Worm (Caenorhabditis elegans) whole organism, L2 larva: Measurements from ENCODE around the gene R13A1.10.

Experiments
- R02D3.7 ChIP-seq: fragments of 150-350 bp; optimal IDR thresholded peaks from 2 replicates; lab custom pipeline; 2014; ENCODE audit warnings: missing biosample characterization, missing genetic modification characterization
- aly-2 ChIP-seq: fragments of 150-350 bp; optimal IDR thresholded peaks from 2 replicates; lab custom pipeline; 2014; ENCODE audit warnings: missing biosample characterization, missing genetic modification characterization
- ama-1 ChIP-seq: fragments of 150-350 bp; optimal IDR thresholded peaks from 2 replicates; lab custom pipeline; 2018; ENCODE audit warnings: inconsistent platforms
- ceh-16 ChIP-seq: fragments of 150-350 bp; optimal IDR thresholded peaks from 2 replicates; lab custom pipeline; 2014; ENCODE audit warnings: missing biosample characterization, missing genetic modification characterization
- ceh-82 ChIP-seq: fragments of 150-350 bp; optimal IDR thresholded peaks from 2 replicates; lab custom pipeline; 2014; ENCODE audit warnings: missing biosample characterization, missing genetic modification characterization
- elt-1 ChIP-seq: fragments of 150-350 bp; optimal IDR thresholded peaks from 2 replicates; lab custom pipeline; 2014; ENCODE audit warnings: missing biosample characterization, missing genetic modification characterization
- fos-1 ChIP-seq: fragments of 150-350 bp; optimal IDR thresholded peaks from 2 replicates; lab custom pipeline; 2014; ENCODE audit warnings: missing biosample characterization, missing genetic modification characterization
- lsy-2 ChIP-seq, 2 experiments: fragments of 150-350 bp in 1 of 2; sonication (generic microtip) in 1 of 2; optimal IDR thresholded peaks; 2 replicates each; lab custom pipeline; 2014 to 2017; ENCODE audit warnings: missing biosample characterization in 2 of 2, missing genetic modification characterization in 2 of 2
- nhr-21 ChIP-seq: fragments of 150-350 bp; optimal IDR thresholded peaks from 2 replicates; lab custom pipeline; 2014; ENCODE audit warnings: missing biosample characterization, missing genetic modification characterization
- nhr-77 ChIP-seq: fragments of 150-350 bp; optimal IDR thresholded peaks from 2 replicates; lab custom pipeline; 2014; ENCODE audit warnings: missing biosample characterization, missing genetic modification characterization
- unc-39 ChIP-seq: fragments of 150-350 bp; optimal IDR thresholded peaks from 2 replicates; lab custom pipeline; 2014; ENCODE audit warnings: missing biosample characterization, missing genetic modification characterization
- unc-62 ChIP-seq: fragments of 150-350 bp; optimal IDR thresholded peaks from 2 replicates; lab custom pipeline; 2014; ENCODE audit warnings: missing biosample characterization, missing genetic modification reagents, missing genetic modification characterization
- ztf-1 ChIP-seq: fragments of 200-800 bp; sonication (Bioruptor generic); conservative IDR thresholded peaks from 2 replicates; pipeline ENCODE4 v1.3.6; 2022; ENCODE audit warnings: missing genetic modification characterization, missing compliant biosample characterization

ce11 chrIV:7186756-7187155 lies 40.2 kb downstream of the R13A1.10 start, which contains the start of gene str-249:
- no peak for TF ChIP-seq fos-1 (tag; lab: Kevin White, UChicago)
- no peak for TF ChIP-seq R02D3.7 (tag; lab: Kevin White, UChicago)
- no peak for TF ChIP-seq unc-62
- TF ChIP-seq aly-2 (tag; lab: Kevin White, UChicago) = no peak
- TF ChIP-seq ceh-16 = no peak
- no peak for TF ChIP-seq lsy-2 (tag; optimal IDR thresholded peaks at IDR 0.05; lab: Kevin White, UChicago)
- no peak for TF ChIP-seq unc-39 (tag; lab: Kevin White, UChicago)
- TF ChIP-seq ceh-82 (tag; lab: Kevin White, UChicago) = no peak
- TF ChIP-seq nhr-77 (tag; lab: Kevin White, UChicago) = no peak
- no peak for TF ChIP-seq ztf-1 (GFP tag; lab: Robert Waterston, UW)
- no peak for TF ChIP-seq elt-1 (tag; lab: Kevin White, UChicago)
- TF ChIP-seq nhr-21 (tag; lab: Kevin White, UChicago) = no peak
- no peak for TF ChIP-seq ama-1 (lab: Kevin White, UChicago)
